Fruit fly (Drosophila melanogaster) S2 (cell line): ENCODE measurements around the gene CG8319.

ENCODE experiments used
- CG8478 ChIP-seq: fragments of >200 bp; optimal IDR thresholded peaks from 2 replicates; lab custom pipeline; 2018
- CTCF ChIP-seq, 2 experiments: fragments of >200 bp; optimal IDR thresholded peaks; 2 replicates each; lab custom pipeline; 2018

DNA sequence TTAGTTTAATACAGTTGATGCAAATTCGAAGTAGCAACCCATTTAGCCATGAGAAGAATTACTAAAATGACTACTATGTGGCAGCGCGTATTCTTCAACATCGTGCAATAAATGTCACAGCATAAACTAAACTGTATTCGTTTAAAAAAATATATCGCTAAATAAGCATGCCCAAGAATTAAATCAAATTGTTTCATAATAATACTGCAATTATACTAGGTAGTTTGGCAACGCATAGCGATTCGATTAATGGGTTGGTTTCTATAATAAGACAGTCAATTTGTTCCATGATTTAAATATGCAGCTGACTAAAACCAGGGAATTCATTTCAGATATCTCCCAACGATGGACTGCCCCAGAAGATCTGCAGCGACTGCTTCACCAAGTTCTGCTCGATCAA lies 44.0 kb upstream of the CG8319 start, which contains the start of gene CG33654:
- TF ChIP-seq CG8478 (lab: Kevin White, UChicago) (no peak), CTCF (optimal IDR thresholded peaks at IDR 0.05; lab: Kevin White, UChicago) (no peak)
